Fruit fly (Drosophila melanogaster) whole organism, embryonic: ENCODE measurements around the gene CG42541.

ENCODE experiments used
- CG11093 ChIP-seq: fragments of 200-800 bp; sonication (Bioruptor generic); IDR thresholded peaks from 3 replicates; pipeline ENCODE4 v1.3.6; 2022; ENCODE audit warnings: missing biosample characterization, missing genetic modification characterization
- CG12155 ChIP-seq: fragments of 200-800 bp; sonication (Bioruptor generic); optimal IDR thresholded peaks from 3 replicates; lab custom pipeline; 2016; ENCODE audit warnings: missing biosample characterization, missing genetic modification characterization
- CG13624 ChIP-seq: fragments of 200-800 bp; sonication (Bioruptor generic); optimal IDR thresholded peaks from 2 replicates; lab custom pipeline; 2016; ENCODE audit warnings: missing biosample characterization, missing genetic modification characterization
- CG13894 ChIP-seq: fragments of 200-800 bp; sonication (Bioruptor generic); optimal IDR thresholded peaks from 3 replicates; lab custom pipeline; 2018; ENCODE audit warnings: missing biosample characterization, mild to moderate bottlenecking, missing genetic modification characterization, moderate library complexity
- CG15514 ChIP-seq: fragments of 200-800 bp; sonication (Bioruptor generic); optimal IDR thresholded peaks from 3 replicates; lab custom pipeline; 2017; ENCODE audit warnings: missing biosample characterization, missing genetic modification characterization, mild to moderate bottlenecking, moderate library complexity, missing genetic modification reagents
- CG17385 ChIP-seq: fragments of 200-800 bp; sonication (Bioruptor generic); optimal IDR thresholded peaks from 3 replicates; lab custom pipeline; 2018; ENCODE audit warnings: missing biosample characterization, mild to moderate bottlenecking, missing genetic modification characterization
- CG2116 ChIP-seq: fragments of 200-800 bp; sonication (Bioruptor generic); optimal IDR thresholded peaks from 3 replicates; lab custom pipeline; 2018; ENCODE audit warnings: missing biosample characterization, mild to moderate bottlenecking, missing genetic modification characterization
- CG2120 ChIP-seq: fragments of 200-800 bp; sonication (Bioruptor generic); optimal IDR thresholded peaks from 3 replicates; lab custom pipeline; 2016; ENCODE audit warnings: missing biosample characterization, missing genetic modification characterization
- CG2712 ChIP-seq: fragments of 200-800 bp; optimal IDR thresholded peaks from 3 replicates; lab custom pipeline; 2019; ENCODE audit warnings: missing biosample characterization, mild to moderate bottlenecking, missing genetic modification characterization, moderate library complexity
- CG3995 ChIP-seq: fragments of 200-800 bp; sonication (Bioruptor generic); optimal IDR thresholded peaks from 3 replicates; lab custom pipeline; 2016; ENCODE audit warnings: missing biosample characterization, missing genetic modification characterization
- CG4424 ChIP-seq: fragments of 200-800 bp; sonication (Bioruptor generic); optimal IDR thresholded peaks from 3 replicates; lab custom pipeline; 2016; ENCODE audit warnings: missing biosample characterization, missing genetic modification characterization
- CG7786 ChIP-seq: fragments of 200-800 bp; sonication (Bioruptor generic); optimal IDR thresholded peaks from 2 replicates; lab custom pipeline; 2016; ENCODE audit warnings: missing biosample characterization, missing genetic modification characterization
- CG8290 ChIP-seq, 3 experiments: fragments of 200-800 bp; sonication (Bioruptor generic); optimal IDR thresholded peaks; 2 replicates each; lab custom pipeline; 2016 to 2019; ENCODE audit warnings: missing biosample characterization in 3 of 3, missing genetic modification characterization in 3 of 3, mild to moderate bottlenecking in 2 of 3, moderate library complexity in 1 of 3
- CG8944 ChIP-seq: fragments of 200-800 bp; sonication (Bioruptor generic); optimal IDR thresholded peaks from 3 replicates; lab custom pipeline; 2016; ENCODE audit warnings: missing biosample characterization, missing genetic modification characterization
- CG9215 ChIP-seq: fragments of 200-800 bp; sonication (Bioruptor generic); IDR thresholded peaks from 2 replicates; pipeline ENCODE4 v1.3.6; 2022; ENCODE audit warnings: missing biosample characterization, missing genetic modification characterization
- CHES-1-like ChIP-seq: fragments of 200-800 bp; sonication (Bioruptor generic); optimal IDR thresholded peaks from 2 replicates; lab custom pipeline; 2016; ENCODE audit warnings: missing biosample characterization, missing genetic modification characterization
- CTCF ChIP-seq: fragments of 200-800 bp; sonication (Bioruptor generic); optimal IDR thresholded peaks from 2 replicates; lab custom pipeline; 2017; ENCODE audit warnings: missing biosample characterization, mild to moderate bottlenecking, missing genetic modification characterization, moderate library complexity
- Ets65A ChIP-seq: fragments of 200-800 bp; sonication (Bioruptor generic); peaks from one replicate; lab custom pipeline; 2016; ENCODE audit warnings: missing biosample characterization, missing genetic modification characterization
- Fer3 ChIP-seq: fragments of 200-800 bp; sonication (Bioruptor generic); optimal IDR thresholded peaks from 2 replicates; lab custom pipeline; 2018; ENCODE audit warnings: missing biosample characterization, mild to moderate bottlenecking, missing genetic modification characterization, moderate library complexity
- Gug ChIP-seq: fragments of 200-800 bp; sonication (Bioruptor generic); IDR thresholded peaks from 4 replicates; pipeline ENCODE4 v1.3.6; 2022; ENCODE audit warnings: missing biosample characterization, missing genetic modification characterization
- HmgD ChIP-seq: fragments of 200-800 bp; sonication (Bioruptor generic); optimal IDR thresholded peaks from 3 replicates; lab custom pipeline; 2016; ENCODE audit warnings: missing biosample characterization, missing genetic modification characterization
- HmgZ ChIP-seq: fragments of 200-800 bp; sonication (Bioruptor generic); optimal IDR thresholded peaks from 2 replicates; lab custom pipeline; 2018; ENCODE audit warnings: missing biosample characterization, mild to moderate bottlenecking, missing genetic modification characterization
- Hmr ChIP-seq: fragments of 200-800 bp; sonication (Bioruptor generic); optimal IDR thresholded peaks from 3 replicates; lab custom pipeline; 2017; ENCODE audit warnings: mild to moderate bottlenecking, missing biosample characterization, missing genetic modification reagents, missing genetic modification characterization
- Lhr ChIP-seq: fragments of 200-800 bp; sonication (Bioruptor generic); optimal IDR thresholded peaks from 3 replicates; lab custom pipeline; 2017; ENCODE audit warnings: mild to moderate bottlenecking, missing biosample characterization, missing genetic modification reagents, missing genetic modification characterization
- MBD-R2 ChIP-seq: fragments of 200-800 bp; sonication (Bioruptor generic); IDR thresholded peaks from 2 replicates; pipeline ENCODE4 v1.3.6; 2022; ENCODE audit warnings: missing biosample characterization, missing genetic modification characterization
- Mrtf ChIP-seq: fragments of 200-800 bp; sonication (Bioruptor generic); IDR thresholded peaks from 3 replicates; pipeline ENCODE4 v1.3.6; 2022; ENCODE audit warnings: missing biosample characterization, missing genetic modification characterization
- Myb ChIP-seq: fragments of 200-800 bp; sonication (Bioruptor generic); optimal IDR thresholded peaks from 2 replicates; lab custom pipeline; 2016; ENCODE audit warnings: missing biosample characterization, missing genetic modification characterization
- Rfx ChIP-seq: fragments of 200-800 bp; sonication (Bioruptor generic); IDR thresholded peaks from 2 replicates; pipeline ENCODE4 v1.3.6; 2022; ENCODE audit warnings: missing biosample characterization, missing genetic modification characterization
- Side ChIP-seq: fragments of 200-800 bp; sonication (Bioruptor generic); optimal IDR thresholded peaks from 2 replicates; lab custom pipeline; 2016; ENCODE audit warnings: missing biosample characterization, missing genetic modification characterization
- Sin3A ChIP-seq: fragments of >200 bp; optimal IDR thresholded peaks from 2 replicates; lab custom pipeline; 2018
- YL-1 ChIP-seq: fragments of 200-800 bp; sonication (Bioruptor generic); optimal IDR thresholded peaks from 3 replicates; lab custom pipeline; 2017; ENCODE audit warnings: missing biosample characterization, mild to moderate bottlenecking, missing genetic modification characterization
- bsh ChIP-seq, 2 experiments: fragments of 200-800 bp; sonication (Bioruptor generic); optimal IDR thresholded peaks; 2 replicates each; lab custom pipeline; 2017 to 2018; ENCODE audit warnings: mild to moderate bottlenecking in 2 of 2, missing biosample characterization in 2 of 2, missing genetic modification characterization in 2 of 2, moderate library complexity in 1 of 2
- dysf ChIP-seq: fragments of 200-800 bp; sonication (Bioruptor generic); IDR thresholded peaks from 3 replicates; pipeline ENCODE4 v1.3.6; 2022; ENCODE audit warnings: missing biosample characterization, missing genetic modification characterization
- emc ChIP-seq: fragments of 200-800 bp; sonication (Bioruptor generic); optimal IDR thresholded peaks from 2 replicates; lab custom pipeline; 2016; ENCODE audit warnings: missing biosample characterization, missing genetic modification characterization
- en ChIP-seq: fragments of 200-800 bp; sonication (Bioruptor generic); optimal IDR thresholded peaks from 2 replicates; lab custom pipeline; 2016; ENCODE audit warnings: missing biosample characterization, missing genetic modification characterization
- gcm ChIP-seq: fragments of 200-800 bp; sonication (Bioruptor generic); optimal IDR thresholded peaks from 2 replicates; lab custom pipeline; 2019; ENCODE audit warnings: missing biosample characterization, mild to moderate bottlenecking, missing genetic modification characterization, moderate library complexity
- gem ChIP-seq: fragments of 200-800 bp; sonication (Bioruptor generic); optimal IDR thresholded peaks from 2 replicates; lab custom pipeline; 2019; ENCODE audit warnings: missing biosample characterization, mild to moderate bottlenecking, missing genetic modification characterization, moderate library complexity
- ham ChIP-seq: fragments of 200-800 bp; sonication (Bioruptor generic); IDR thresholded peaks from 2 replicates; pipeline ENCODE4 v1.3.6; 2022; ENCODE audit warnings: missing biosample characterization, missing genetic modification characterization
- hkb ChIP-seq, 2 experiments: fragments of 200-800 bp in 1 of 2; fragments of >200 bp in 1 of 2; sonication (Bioruptor generic) in 1 of 2; IDR thresholded peaks in 1 of 2; optimal IDR thresholded peaks in 1 of 2; 2 replicates each; pipeline versions ENCODE4 v1.3.6 to Lab custom; 2017 to 2022; ENCODE audit warnings: missing biosample characterization in 1 of 2, missing genetic modification characterization in 1 of 2
- ind ChIP-seq: fragments of 200-800 bp; sonication (Bioruptor generic); optimal IDR thresholded peaks from 3 replicates; lab custom pipeline; 2016; ENCODE audit warnings: missing biosample characterization, missing genetic modification characterization
- knrl ChIP-seq: fragments of 200-800 bp; sonication (Bioruptor generic); IDR thresholded peaks from 3 replicates; pipeline ENCODE4 v1.3.6; 2022; ENCODE audit warnings: missing biosample characterization, missing genetic modification characterization; ENCODE audit not compliant: partially characterized antibody
- lab ChIP-seq: fragments of 200-800 bp; sonication (Bioruptor generic); optimal IDR thresholded peaks from 3 replicates; lab custom pipeline; 2017; ENCODE audit warnings: missing biosample characterization, missing genetic modification characterization, mild to moderate bottlenecking, moderate library complexity, missing genetic modification reagents
- mam ChIP-seq: fragments of 200-800 bp; sonication (Bioruptor generic); optimal IDR thresholded peaks from 3 replicates; lab custom pipeline; 2016; ENCODE audit warnings: missing biosample characterization, missing genetic modification characterization
- pita ChIP-seq: fragments of 200-800 bp; sonication (Bioruptor generic); optimal IDR thresholded peaks from 2 replicates; lab custom pipeline; 2017; ENCODE audit warnings: missing biosample characterization, mild to moderate bottlenecking, missing genetic modification characterization
- ranshi ChIP-seq: fragments of 200-800 bp; sonication (Bioruptor generic); IDR thresholded peaks from 2 replicates; pipeline ENCODE4 v1.3.6; 2022; ENCODE audit warnings: missing biosample characterization, missing genetic modification characterization
- slbo ChIP-seq: fragments of 200-800 bp; sonication (Bioruptor generic); IDR thresholded peaks from 2 replicates; pipeline ENCODE4 v1.3.6; 2022; ENCODE audit warnings: missing biosample characterization, missing genetic modification characterization
- ssp ChIP-seq: fragments of 200-800 bp; sonication (Bioruptor generic); IDR thresholded peaks from 2 replicates; pipeline ENCODE4 v1.3.6; 2022; ENCODE audit warnings: missing biosample characterization, missing genetic modification characterization
- stwl ChIP-seq: fragments of 200-800 bp; sonication (Bioruptor generic); optimal IDR thresholded peaks from 3 replicates; lab custom pipeline; 2018; ENCODE audit warnings: missing biosample characterization, mild to moderate bottlenecking, missing genetic modification characterization, moderate library complexity
- trem ChIP-seq: fragments of 200-800 bp; optimal IDR thresholded peaks from 3 replicates; lab custom pipeline; 2019; ENCODE audit warnings: missing biosample characterization, mild to moderate bottlenecking, missing genetic modification characterization, moderate library complexity
- vfl ChIP-seq: fragments of 200-800 bp; sonication (Bioruptor generic); optimal IDR thresholded peaks from 2 replicates; lab custom pipeline; 2016; ENCODE audit warnings: missing biosample characterization, missing genetic modification characterization

CG42541 gene

dm6 chrX:3862319-3862919, 68.0 kb downstream of the CG42541 start (continued):
- peak; percentile 62 for TF ChIP-seq slbo
- TF ChIP-seq CG2120 (GFP tag; lab: Kevin White, UChicago), result peak; percentile 53
- no peak for TF ChIP-seq lab (GFP tag; lab: Kevin White, UChicago)
- peak; percentile 50 for TF ChIP-seq Lhr
- TF ChIP-seq YL-1 (GFP tag; lab: Kevin White, UChicago), result peak; percentile 51
- TF ChIP-seq Fer3, result no peak
- peak; percentile 24 for TF ChIP-seq CHES-1-like (GFP tag; lab: Kevin White, UChicago)
- TF ChIP-seq CG3995 (GFP tag; lab: Kevin White, UChicago), result peak; percentile 31
- peak; percentile 12 for TF ChIP-seq CG13894 (tag; lab: Kevin White, UChicago)
- TF ChIP-seq pita (GFP tag; lab: Kevin White, UChicago), result peak; percentile 52
- peak; percentile 51 for TF ChIP-seq Myb
- TF ChIP-seq MBD-R2 (GFP tag; lab: Robert Waterston, UW), result peak; percentile 46; the same call in 1 of the 2 replicates
- TF ChIP-seq HmgD, result peak; percentile 12
- no peak for TF ChIP-seq dysf (GFP tag; lab: Robert Waterston, UW)
- peak; percentile 30 for TF ChIP-seq hkb (optimal IDR thresholded peaks at IDR 0.05; lab: Kevin White, UChicago)
- TF ChIP-seq hkb (GFP tag; IDR thresholded peaks at IDR 0.05; lab: Robert Waterston, UW), result no peak
- peak; percentile 40 for TF ChIP-seq knrl (GFP tag; lab: Robert Waterston, UW)
- TF ChIP-seq gem (tag; lab: Kevin White, UChicago), result peak; percentile 14
- peak; percentile 28 for TF ChIP-seq Side (GFP tag; lab: Kevin White, UChicago)
- TF ChIP-seq CTCF, result peak; percentile 58
- TF ChIP-seq Hmr (GFP tag; lab: Kevin White, UChicago), result peak; percentile 39
- TF ChIP-seq ranshi (GFP tag; lab: Robert Waterston, UW), result no peak
- TF ChIP-seq CG12155, result no peak
- TF ChIP-seq CG15514 (GFP tag; lab: Kevin White, UChicago), result peak; percentile 29
- TF ChIP-seq Rfx (GFP tag; lab: Robert Waterston, UW), result peak; percentile 61
- no peak for TF ChIP-seq ham (GFP tag; lab: Robert Waterston, UW)
- TF ChIP-seq CG11093 (GFP tag; lab: Robert Waterston, UW), result no peak
- TF ChIP-seq CG9215, result 0 out of 2 replicates have a peak, but pooled peaks have one; percentile 37
- no peak for TF ChIP-seq CG17385
- no peak for TF ChIP-seq vfl
- peak; percentile 1 for TF ChIP-seq Ets65A (GFP tag; lab: Kevin White, UChicago)
- peak; percentile 68 for TF ChIP-seq CG2712 (tag; lab: Kevin White, UChicago)
- TF ChIP-seq CG8944, result peak; percentile 2
- TF ChIP-seq CG13624 (GFP tag; lab: Kevin White, UChicago), result peak; percentile 73
- TF ChIP-seq en (GFP tag; lab: Kevin White, UChicago), result no peak
- TF ChIP-seq bsh (GFP tag; optimal IDR thresholded peaks at IDR 0.05; lab: Kevin White, UChicago), result no peak
- peak; percentile 89 for TF ChIP-seq trem (tag; lab: Kevin White, UChicago)
- TF ChIP-seq emc (GFP tag; lab: Kevin White, UChicago), result no peak
- peak; percentile 21 for TF ChIP-seq HmgZ (tag; lab: Kevin White, UChicago)
- 0 out of 2 replicates have a peak, but pooled peaks have one; percentile 20 for TF ChIP-seq ssp
- peak; percentile 82 for TF ChIP-seq CG8290 (GFP tag; optimal IDR thresholded peaks at IDR 0.05; lab: Kevin White, UChicago)
- TF ChIP-seq CG8290 (tag; optimal IDR thresholded peaks at IDR 0.05; lab: Kevin White, UChicago), result peak; percentile 11 to 74
- TF ChIP-seq ind (GFP tag; lab: Kevin White, UChicago), result peak; percentile 47
- peak; percentile 48; the same call in 2 of the 4 replicates for TF ChIP-seq Gug
- TF ChIP-seq stwl (tag; lab: Kevin White, UChicago), result peak; percentile 72
- TF ChIP-seq CG2116, result peak; percentile 9
- TF ChIP-seq CG4424, result no peak
- peak; percentile 16 for TF ChIP-seq Sin3A (lab: Kevin White, UChicago)
- TF ChIP-seq mam (GFP tag; lab: Kevin White, UChicago), result peak; percentile 42
- TF ChIP-seq gcm (GFP tag; lab: Kevin White, UChicago), result no peak
- no peak for TF ChIP-seq Mrtf (GFP tag; lab: Robert Waterston, UW)
- TF ChIP-seq CG7786 (GFP tag; lab: Kevin White, UChicago), result peak; percentile 10
